Worm (Caenorhabditis elegans) whole organism, L4 larva: ENCODE results near the gene lido-5.

ENCODE experiments used
- D1046.2 ChIP-seq: fragments of 200-800 bp; sonication (Bioruptor generic); IDR thresholded peaks from 2 replicates; pipeline ENCODE4 v1.3.6; 2022; ENCODE audit warnings: missing genetic modification characterization, missing compliant biosample characterization
- F44E2.7 ChIP-seq: fragments of 200-800 bp; sonication (Bioruptor generic); IDR thresholded peaks from 2 replicates; pipeline ENCODE4 v2.1.2; 2022; ENCODE audit warnings: missing genetic modification characterization, missing compliant biosample characterization
- F49E8.2 ChIP-seq: sonication (generic microtip); optimal IDR thresholded peaks from 2 replicates; lab custom pipeline; 2016; ENCODE audit warnings: missing compliant biosample characterization, mild to moderate bottlenecking, missing genetic modification characterization, borderline replicate concordance
- T20F7.1 ChIP-seq: fragments of 200-800 bp; sonication (Bioruptor generic); optimal IDR thresholded peaks from 2 replicates; lab custom pipeline; 2018; ENCODE audit warnings: mild to moderate bottlenecking, missing genetic modification characterization, missing compliant biosample characterization
- ZK337.2 ChIP-seq: fragments of 200-800 bp; sonication (Bioruptor generic); IDR thresholded peaks from 2 replicates; pipeline ENCODE4 v1.3.6; 2022; ENCODE audit warnings: missing genetic modification reagents, missing genetic modification characterization, missing compliant biosample characterization
- ZK546.5 ChIP-seq, 2 experiments: sonication (generic microtip); optimal IDR thresholded peaks; 2 replicates each; lab custom pipeline; 2017; ENCODE audit warnings: missing biosample characterization in 2 of 2, missing genetic modification characterization in 2 of 2
- aha-1 ChIP-seq: fragments of 150-350 bp; peaks from one replicate; lab custom pipeline; 2014; ENCODE audit warnings: missing biosample characterization, missing genetic modification characterization
- ceh-20 ChIP-seq: fragments of 200-800 bp; sonication (Bioruptor generic); IDR thresholded peaks from 2 replicates; pipeline ENCODE4 v1.3.6; 2022; ENCODE audit warnings: missing genetic modification reagents, missing genetic modification characterization, missing compliant biosample characterization
- ceh-32 ChIP-seq: sonication (generic microtip); optimal IDR thresholded peaks from 2 replicates; lab custom pipeline; 2016; ENCODE audit warnings: mild to moderate bottlenecking, missing genetic modification characterization, missing compliant biosample characterization; ENCODE audit not compliant: poor library complexity
- ceh-44 ChIP-seq: fragments of 200-800 bp; sonication (Bioruptor generic); IDR thresholded peaks from 2 replicates; pipeline ENCODE4 v1.3.6; 2022; ENCODE audit warnings: missing genetic modification reagents, missing genetic modification characterization, missing compliant biosample characterization
- cey-2 ChIP-seq: sonication (generic microtip); optimal IDR thresholded peaks from 3 replicates; lab custom pipeline; 2017; ENCODE audit warnings: missing genetic modification characterization, mild to moderate bottlenecking, missing compliant biosample characterization, antibody characterized with exemption, borderline replicate concordance; ENCODE audit not compliant: insufficient read depth
- daf-16 ChIP-seq, 3 experiments: sonication (generic microtip); optimal IDR thresholded peaks; 2 replicates each; lab custom pipeline; 2016 to 2017; ENCODE audit warnings: missing genetic modification characterization in 3 of 3, missing genetic modification reagents in 3 of 3, mild to moderate bottlenecking in 2 of 3, missing compliant biosample characterization in 2 of 3, missing biosample characterization in 1 of 3, moderate library complexity in 1 of 3
- daf-8 ChIP-seq: fragments of 200-800 bp; sonication (Bioruptor generic); IDR thresholded peaks from 2 replicates; pipeline ENCODE4 v1.3.6; 2022; ENCODE audit warnings: missing genetic modification characterization, missing compliant biosample characterization
- dmd-6 ChIP-seq: fragments of 200-800 bp; sonication (Bioruptor generic); IDR thresholded peaks from 2 replicates; pipeline ENCODE4 v1.3.6; 2022; ENCODE audit warnings: missing genetic modification reagents, missing genetic modification characterization, missing compliant biosample characterization
- duxl-1 ChIP-seq: sonication (generic microtip); optimal IDR thresholded peaks from 2 replicates; lab custom pipeline; 2016; ENCODE audit warnings: mild to moderate bottlenecking, missing genetic modification characterization, moderate library complexity, missing compliant biosample characterization; ENCODE audit not compliant: poor library complexity
- dve-1 ChIP-seq: sonication (generic microtip); optimal IDR thresholded peaks from 2 replicates; lab custom pipeline; 2017; ENCODE audit warnings: antibody characterized with exemption, mild to moderate bottlenecking, missing genetic modification characterization, missing compliant biosample characterization; ENCODE audit not compliant: insufficient read depth
- fos-1 ChIP-seq: fragments of 150-350 bp; optimal IDR thresholded peaks from 2 replicates; lab custom pipeline; 2014; ENCODE audit warnings: missing biosample characterization, missing genetic modification characterization
- hlh-11 ChIP-seq: fragments of 200-800 bp; sonication (Bioruptor generic); optimal IDR thresholded peaks from 2 replicates; lab custom pipeline; 2018; ENCODE audit warnings: mild to moderate bottlenecking, missing genetic modification characterization, missing compliant biosample characterization
- hlh-30 ChIP-seq: sonication (generic microtip); optimal IDR thresholded peaks from 2 replicates; lab custom pipeline; 2017; ENCODE audit warnings: antibody characterized with exemption, mild to moderate bottlenecking, missing genetic modification characterization, missing compliant biosample characterization; ENCODE audit not compliant: insufficient read depth
- hmg-1.1 ChIP-seq: fragments of 200-800 bp; sonication (Bioruptor generic); IDR thresholded peaks from 2 replicates; pipeline ENCODE4 v1.3.6; 2022; ENCODE audit warnings: missing genetic modification reagents, missing genetic modification characterization, missing compliant biosample characterization
- jun-1 ChIP-seq: fragments of 150-350 bp; optimal IDR thresholded peaks from 2 replicates; lab custom pipeline; 2014; ENCODE audit warnings: missing biosample characterization, missing genetic modification reagents, missing genetic modification characterization
- lin-29 ChIP-seq: fragments of 200-800 bp; sonication (Bioruptor generic); IDR thresholded peaks from 2 replicates; pipeline ENCODE4 v1.3.6; 2022; ENCODE audit warnings: missing genetic modification reagents, missing genetic modification characterization, missing compliant biosample characterization
- lsy-2 ChIP-seq, 2 experiments: fragments of 150-350 bp in 1 of 2; sonication (generic microtip) in 1 of 2; optimal IDR thresholded peaks; 2 replicates each; lab custom pipeline; 2014 to 2017; ENCODE audit warnings: missing biosample characterization in 2 of 2, missing genetic modification characterization in 2 of 2
- mdl-1 ChIP-seq, 2 experiments: fragments of 150-350 bp in 1 of 2; sonication (generic microtip) in 1 of 2; optimal IDR thresholded peaks; 2 replicates each; lab custom pipeline; 2014 to 2017; ENCODE audit warnings: missing biosample characterization in 2 of 2, missing genetic modification characterization in 2 of 2
- mdt-29 ChIP-seq: fragments of 200-800 bp; sonication (Bioruptor generic); IDR thresholded peaks from 2 replicates; pipeline ENCODE4 v1.3.6; 2022; ENCODE audit warnings: missing genetic modification reagents, missing genetic modification characterization, missing compliant biosample characterization
- mxl-2 ChIP-seq: fragments of 200-800 bp; sonication (Bioruptor generic); conservative IDR thresholded peaks from 2 replicates; pipeline ENCODE4 v1.3.6; 2022; ENCODE audit warnings: missing genetic modification reagents, missing genetic modification characterization, missing compliant biosample characterization
- mxl-3 ChIP-seq: fragments of 200-800 bp; sonication (Bioruptor generic); optimal IDR thresholded peaks from 2 replicates; lab custom pipeline; 2018; ENCODE audit warnings: mild to moderate bottlenecking, missing genetic modification characterization, missing compliant biosample characterization
- nhr-11 ChIP-seq: fragments of 150-350 bp; optimal IDR thresholded peaks from 2 replicates; lab custom pipeline; 2014; ENCODE audit warnings: missing biosample characterization, missing genetic modification characterization
- nhr-28 ChIP-seq: fragments of 150-350 bp; optimal IDR thresholded peaks from 2 replicates; lab custom pipeline; 2014; ENCODE audit warnings: missing biosample characterization, missing genetic modification characterization
- nhr-41 ChIP-seq: fragments of 200-800 bp; sonication (Bioruptor generic); IDR thresholded peaks from 2 replicates; pipeline ENCODE4 v1.3.6; 2022; ENCODE audit warnings: missing genetic modification reagents, missing genetic modification characterization, missing compliant biosample characterization
- nhr-42 ChIP-seq: fragments of 200-800 bp; sonication (Bioruptor generic); IDR thresholded peaks from 2 replicates; pipeline ENCODE4 v1.3.6; 2022; ENCODE audit warnings: missing genetic modification characterization, missing compliant biosample characterization
- nhr-48 ChIP-seq: sonication (generic microtip); optimal IDR thresholded peaks from 2 replicates; lab custom pipeline; 2016; ENCODE audit warnings: mild to moderate bottlenecking, missing genetic modification characterization, missing compliant biosample characterization
- nhr-77 ChIP-seq: fragments of 150-350 bp; optimal IDR thresholded peaks from 2 replicates; lab custom pipeline; 2014; ENCODE audit warnings: missing biosample characterization, missing genetic modification characterization
- pha-4 ChIP-seq, 2 experiments: fragments of 150-350 bp in 1 of 2; fragments of 200-800 bp in 1 of 2; sonication (Bioruptor generic) in 1 of 2; IDR thresholded peaks in 1 of 2; optimal IDR thresholded peaks in 1 of 2; 2 replicates each; pipeline versions ENCODE4 v1.3.6 to Lab custom; 2014 to 2022; ENCODE audit warnings: missing genetic modification characterization in 2 of 2, missing genetic modification reagents in 2 of 2, missing biosample characterization in 1 of 2, missing compliant biosample characterization in 1 of 2
- php-3 ChIP-seq: fragments of 200-800 bp; sonication (Bioruptor generic); IDR thresholded peaks from 2 replicates; pipeline ENCODE4 v1.3.6; 2022; ENCODE audit warnings: missing genetic modification reagents, missing genetic modification characterization, missing compliant biosample characterization
- pqm-1 ChIP-seq: sonication (generic microtip); optimal IDR thresholded peaks from 2 replicates; lab custom pipeline; 2017; ENCODE audit warnings: missing biosample characterization, missing genetic modification characterization
- rbr-2 ChIP-seq: sonication (generic microtip); optimal IDR thresholded peaks from 2 replicates; lab custom pipeline; 2016; ENCODE audit warnings: missing genotype, missing genetic modification characterization, missing compliant biosample characterization
- sdz-12 ChIP-seq: fragments of 200-800 bp; sonication (Bioruptor generic); optimal IDR thresholded peaks from 2 replicates; lab custom pipeline; 2018; ENCODE audit warnings: mild to moderate bottlenecking, missing genetic modification characterization, missing compliant biosample characterization
- set-16 ChIP-seq: fragments of 200-800 bp; sonication (Bioruptor generic); IDR thresholded peaks from 2 replicates; pipeline ENCODE4 v1.3.6; 2022; ENCODE audit warnings: missing genetic modification reagents, missing genetic modification characterization, missing compliant biosample characterization
- snpc-1.2 ChIP-seq: fragments of 200-800 bp; sonication (Bioruptor generic); IDR thresholded peaks from 2 replicates; pipeline ENCODE4 v1.3.6; 2022; ENCODE audit warnings: missing genetic modification reagents, missing genetic modification characterization, missing compliant biosample characterization
- spr-1 ChIP-seq: sonication (generic microtip); optimal IDR thresholded peaks from 2 replicates; lab custom pipeline; 2016; ENCODE audit warnings: mild to moderate bottlenecking, missing genetic modification characterization, missing compliant biosample characterization
- tra-1 ChIP-seq: fragments of 200-800 bp; sonication (Bioruptor generic); IDR thresholded peaks from 2 replicates; pipeline ENCODE4 v1.3.6; 2022; ENCODE audit warnings: missing genetic modification reagents, missing genetic modification characterization, missing compliant biosample characterization
- unc-130 ChIP-seq: sonication (generic microtip); optimal IDR thresholded peaks from 2 replicates; lab custom pipeline; 2016; ENCODE audit warnings: missing genetic modification reagents, missing genetic modification characterization, missing compliant biosample characterization
- unc-62 ChIP-seq, 3 experiments: fragments of 150-350 bp in 1 of 3; sonication (generic microtip); optimal IDR thresholded peaks in 2 of 3; peaks in 1 of 3; 1 replicate in 1 of 3; 2 replicates in 2 of 3; lab custom pipeline; 2014 to 2017; ENCODE audit warnings: missing biosample characterization in 3 of 3, missing genetic modification characterization in 3 of 3, missing genetic modification reagents in 3 of 3, missing genotype in 1 of 3

Gene lido-5

DNA sequence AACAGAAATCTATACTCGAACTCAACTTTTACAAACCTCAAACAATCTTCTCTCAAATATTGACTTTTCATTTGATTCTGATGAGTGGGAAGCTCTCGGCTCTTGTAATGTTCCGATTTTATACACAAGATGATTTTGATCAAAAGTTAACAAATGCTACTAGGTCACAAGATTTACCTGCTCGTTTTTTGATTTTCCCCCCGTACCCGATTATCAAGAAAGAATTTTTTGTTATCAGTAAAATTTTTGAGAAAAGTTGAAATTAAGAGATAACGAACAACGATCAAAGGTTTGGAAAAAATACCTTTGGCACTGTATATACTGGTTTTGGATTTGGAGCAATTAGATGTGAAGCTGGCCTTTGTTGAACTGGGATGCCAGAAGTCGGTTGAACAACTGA, 45.6 kb downstream of the lido-5 start:
- TF ChIP-seq nhr-28 (tag; lab: Kevin White, UChicago) (peak; percentile 18), pqm-1 (tag; lab: Kevin White, UChicago) (peak; percentile 43), D1046.2 (GFP tag; lab: Robert Waterston, UW) (no peak), hlh-30 (tag; lab: Kevin White, UChicago) (peak; percentile 41), dmd-6 (GFP tag; lab: Robert Waterston, UW) (peak; percentile 64), mdl-1 (tag; optimal IDR thresholded peaks at IDR 0.05; lab: Kevin White, UChicago) (peak in 1 of 2 experiments; percentile 1), nhr-77 (tag; lab: Kevin White, UChicago) (peak; percentile 13), hlh-11 (peak; percentile 53), aha-1 (tag; lab: Kevin White, UChicago) (peak; percentile 61), daf-16 (GFP tag; optimal IDR thresholded peaks at IDR 0.05; lab: Kevin White, UChicago) (no peak), daf-16 (tag; optimal IDR thresholded peaks at IDR 0.05; lab: Kevin White, UChicago) (peak; percentile 68), ceh-44 (GFP tag; lab: Robert Waterston, UW) (no peak), dve-1 (peak; percentile 78), unc-62 (GFP tag; optimal IDR thresholded peaks at IDR 0.05 in 1 of 2; lab: Kevin White, UChicago) (no peak), unc-62 (tag; optimal IDR thresholded peaks at IDR 0.05; lab: Kevin White, UChicago) (no peak)

DNA sequence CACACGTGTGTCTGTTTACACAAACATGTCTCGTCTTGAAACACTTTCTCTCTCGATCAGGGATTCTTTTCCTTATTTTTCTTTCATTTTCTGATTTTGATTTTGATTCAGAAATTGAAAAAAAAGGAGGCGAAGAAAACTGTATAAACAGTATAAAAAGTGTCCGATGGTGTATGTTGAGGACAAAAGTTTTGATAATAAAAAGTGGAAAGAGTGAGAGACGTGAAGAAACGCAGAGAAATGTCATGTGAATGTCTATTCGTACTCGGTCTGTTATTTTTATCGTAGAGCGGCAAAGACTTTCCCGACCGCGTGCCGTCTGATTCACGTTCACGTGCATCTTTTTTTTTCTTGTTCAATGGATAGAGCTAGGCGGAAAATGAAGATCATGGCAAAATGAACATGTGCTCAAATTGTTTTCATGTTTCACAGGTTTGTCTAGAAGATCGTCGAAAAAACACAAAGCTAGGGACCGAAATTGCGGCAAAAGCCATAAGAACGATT, 46.7 kb downstream of the lido-5 start:
- TF ChIP-seq snpc-1.2 (GFP tag; lab: Robert Waterston, UW) (no peak), T20F7.1 (GFP tag; lab: Kevin White, UChicago) (peak; percentile 71), D1046.2 (GFP tag; lab: Robert Waterston, UW) (no peak), aha-1 (tag; lab: Kevin White, UChicago) (peak; percentile 57), nhr-48 (peak; percentile 92), php-3 (GFP tag; lab: Robert Waterston, UW) (peak; percentile 86), duxl-1 (no peak), cey-2 (tag; lab: Kevin White, UChicago) (peak; percentile 84), mdt-29 (GFP tag; lab: Robert Waterston, UW) (peak; percentile 75), ceh-20 (GFP tag; lab: Robert Waterston, UW) (peak; percentile 35; the same call in 1 of the 2 replicates), sdz-12 (GFP tag; lab: Kevin White, UChicago) (no peak), daf-16 (GFP tag; optimal IDR thresholded peaks at IDR 0.05; lab: Kevin White, UChicago) (no peak), daf-16 (tag; optimal IDR thresholded peaks at IDR 0.05; lab: Kevin White, UChicago) (peak; percentile 94), jun-1 (tag; lab: Kevin White, UChicago) (peak; percentile 16), spr-1 (tag; lab: Kevin White, UChicago) (no peak), set-16 (GFP tag; lab: Robert Waterston, UW) (0 out of 2 replicates have a peak, but pooled peaks have one; percentile 8), hlh-30 (tag; lab: Kevin White, UChicago) (peak; percentile 97), rbr-2 (no peak), daf-8 (GFP tag; lab: Robert Waterston, UW) (no peak), lin-29 (GFP tag; lab: Robert Waterston, UW) (peak; percentile 59; the same call in 1 of the 2 replicates), mxl-2 (GFP tag; lab: Robert Waterston, UW) (peak; percentile 93), mxl-3 (GFP tag; lab: Kevin White, UChicago) (peak; percentile 88), ZK337.2 (GFP tag; lab: Robert Waterston, UW) (no peak), hmg-1.1 (GFP tag; lab: Robert Waterston, UW) (peak; percentile 51; the same call in 1 of the 2 replicates), nhr-42 (no peak), F49E8.2 (tag; lab: Kevin White, UChicago) (no peak), fos-1 (peak; percentile 2), ceh-32 (tag; lab: Kevin White, UChicago) (no peak), ZK546.5 (tag; optimal IDR thresholded peaks at IDR 0.05; lab: Kevin White, UChicago) (no peak), F44E2.7 (no peak), nhr-41 (GFP tag; lab: Robert Waterston, UW) (no peak), nhr-11 (tag; lab: Kevin White, UChicago) (peak; percentile 78), dmd-6 (GFP tag; lab: Robert Waterston, UW) (peak; percentile 100), pha-4 (GFP tag; IDR thresholded peaks at IDR 0.05; lab: Robert Waterston, UW) (peak; percentile 53; the same call in 1 of the 2 replicates), pha-4 (tag; optimal IDR thresholded peaks at IDR 0.05; lab: Kevin White, UChicago) (peak; percentile 54), unc-130 (GFP tag; lab: Kevin White, UChicago) (no peak), nhr-77 (tag; lab: Kevin White, UChicago) (peak; percentile 75), pqm-1 (tag; lab: Kevin White, UChicago) (peak; percentile 31), lsy-2 (tag; optimal IDR thresholded peaks at IDR 0.05; lab: Kevin White, UChicago) (peak in 1 of 2 experiments; percentile 60), tra-1 (peak; percentile 93)
